Worm (Caenorhabditis elegans): Measurements from ENCODE around the gene ttr-2.

ttr-2 gene

ce11 chrIII:9927378-9927777, at the start of gene ttr-2:
TSS of gene ttr-2 (plus strand) at chrIII:9927769.
- TF ChIP-seq alr-1 (tag; optimal IDR thresholded peaks at IDR 0.05) (no peak), blmp-1 (tag; optimal IDR thresholded peaks at IDR 0.05; ENCODE audit: insufficient read depth) (no peak), lin-39 (tag; optimal IDR thresholded peaks at IDR 0.05) (no peak), crh-2 (tag; optimal IDR thresholded peaks at IDR 0.05) (peak; percentile 27), ceh-16 (tag; optimal IDR thresholded peaks at IDR 0.05) (no peak), nhr-25 (tag; optimal IDR thresholded peaks at IDR 0.05) (peak; percentile 67), ZK546.5 (tag; optimal IDR thresholded peaks at IDR 0.05) (no peak), fos-1 (tag; optimal IDR thresholded peaks at IDR 0.05) (peak; percentile 54)

ce11 chrIII:9878828-9879227, 48.7 kb upstream of the ttr-2 start, which contains the start of gene ZK757.2:
TSS of gene ZK757.2 (minus strand) at chrIII:9878928.
- TF ChIP-seq nhr-10 (tag; optimal IDR thresholded peaks at IDR 0.05) = no peak
- TF ChIP-seq nhr-77 (tag; optimal IDR thresholded peaks at IDR 0.05) = no peak
- TF ChIP-seq mbf-1 (tag; optimal IDR thresholded peaks at IDR 0.05) = no peak
- no peak for TF ChIP-seq gmeb-1 (tag; optimal IDR thresholded peaks at IDR 0.05)
- TF ChIP-seq blmp-1 (tag; optimal IDR thresholded peaks at IDR 0.05; ENCODE audit: insufficient read depth) = no peak
- no peak for TF ChIP-seq Y55F3AM.14 (GFP tag; optimal IDR thresholded peaks at IDR 0.05)
- no peak for TF ChIP-seq sma-3 (GFP tag; optimal IDR thresholded peaks at IDR 0.05)
- no peak for TF ChIP-seq peb-1 (tag; optimal IDR thresholded peaks at IDR 0.05)
- no peak for TF ChIP-seq sem-4 (tag; optimal IDR thresholded peaks at IDR 0.05)
- TF ChIP-seq nhr-11 (tag; optimal IDR thresholded peaks at IDR 0.05) = no peak
- no peak for TF ChIP-seq unc-39 (tag; optimal IDR thresholded peaks at IDR 0.05)

DNA sequence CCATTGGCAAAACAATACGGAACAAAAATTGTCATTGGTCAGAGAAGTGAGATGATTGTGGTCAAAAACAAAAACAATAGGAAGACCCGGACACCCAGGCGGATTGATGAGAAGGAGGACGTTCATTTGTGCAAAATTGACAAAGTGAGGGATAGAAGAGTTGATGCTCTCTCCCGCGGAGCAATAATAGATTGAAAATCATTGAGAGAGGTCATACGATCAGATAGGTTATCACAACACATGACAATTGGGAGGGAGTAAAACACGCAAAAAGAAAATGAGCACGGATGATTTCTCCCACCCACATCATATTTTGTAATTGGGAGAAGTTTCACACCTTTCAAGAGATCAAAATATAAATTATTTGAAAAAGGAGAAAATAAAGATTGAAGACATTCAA, 42.0 kb upstream of the ttr-2 start:
- TF ChIP-seq C34F6.9 (tag; optimal IDR thresholded peaks at IDR 0.05) (peak; percentile 35), F13H6.1 (tag; optimal IDR thresholded peaks at IDR 0.05) (peak; percentile 45), nhr-129 (tag; optimal IDR thresholded peaks at IDR 0.05) (peak; percentile 52), egl-27 (tag; optimal IDR thresholded peaks at IDR 0.05) (no peak)

DNA sequence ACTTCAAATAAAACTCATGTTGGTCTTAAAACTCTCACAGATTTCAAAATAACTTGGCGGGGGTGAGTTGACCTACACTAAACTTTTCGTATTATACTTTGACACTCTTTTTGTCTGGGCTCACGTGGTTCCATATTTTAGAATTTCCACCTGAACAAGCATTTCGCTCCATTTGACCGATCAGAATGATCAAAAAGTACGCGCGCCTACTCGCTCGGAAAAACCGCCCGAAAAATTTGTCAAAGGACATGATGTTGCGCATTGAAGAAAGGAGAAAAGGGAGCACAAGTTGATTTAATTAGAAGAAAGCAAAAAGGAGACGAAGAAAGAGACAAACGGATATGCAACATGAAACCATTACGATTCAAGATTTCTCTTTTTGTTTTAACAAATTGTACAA, 41.2 kb upstream of the ttr-2 start:
- no peak for TF ChIP-seq nhr-77 (tag; optimal IDR thresholded peaks at IDR 0.05)
- peak; percentile 1 for TF ChIP-seq C34F6.9 (tag; optimal IDR thresholded peaks at IDR 0.05)
- no peak for TF ChIP-seq Y55F3AM.14 (GFP tag; optimal IDR thresholded peaks at IDR 0.05)
- no peak for TF ChIP-seq lin-39 (tag; optimal IDR thresholded peaks at IDR 0.05)

DNA sequence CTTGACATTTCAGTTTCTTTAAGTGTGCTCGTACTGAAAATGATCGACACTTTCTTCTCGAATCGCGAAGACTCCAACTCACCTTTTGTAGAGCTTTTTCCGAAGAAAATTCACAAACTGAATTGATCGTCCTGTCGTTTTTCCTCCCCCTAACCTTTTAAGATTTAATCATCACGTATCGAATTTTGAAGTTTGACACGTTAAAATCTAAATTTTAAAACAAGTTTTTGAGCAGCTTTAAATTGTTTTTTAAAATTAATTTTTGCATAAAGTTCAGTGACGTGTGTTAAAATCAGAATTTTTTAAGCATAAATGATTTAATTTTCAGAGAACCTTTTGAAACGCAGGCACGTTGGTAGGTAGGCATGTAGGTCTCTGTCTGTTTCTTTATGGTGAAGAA, 36.2 kb upstream of the ttr-2 start, which contains the start of gene alg-4:
TSS of gene alg-4 (minus strand) at position 101 of the 400 bp plus-strand sequence.
- no peak for TF ChIP-seq fos-1 (tag; optimal IDR thresholded peaks at IDR 0.05)
- TF ChIP-seq mab-5 (tag; optimal IDR thresholded peaks at IDR 0.05) = no peak
- no peak for TF ChIP-seq nhr-129 (tag; optimal IDR thresholded peaks at IDR 0.05)
- TF ChIP-seq ama-1 (optimal IDR thresholded peaks at IDR 0.05) = no peak
- TF ChIP-seq ztf-11 (tag; optimal IDR thresholded peaks at IDR 0.05) = no peak
- no peak for TF ChIP-seq F13H6.1 (tag; optimal IDR thresholded peaks at IDR 0.05)
- TF ChIP-seq nhr-237 (tag; optimal IDR thresholded peaks at IDR 0.05) = no peak
- TF ChIP-seq lin-11 (tag; optimal IDR thresholded peaks at IDR 0.05) = no peak
- no peak for TF ChIP-seq ZK546.5 (tag; optimal IDR thresholded peaks at IDR 0.05)
- no peak for TF ChIP-seq egl-27 (tag; optimal IDR thresholded peaks at IDR 0.05)

DNA sequence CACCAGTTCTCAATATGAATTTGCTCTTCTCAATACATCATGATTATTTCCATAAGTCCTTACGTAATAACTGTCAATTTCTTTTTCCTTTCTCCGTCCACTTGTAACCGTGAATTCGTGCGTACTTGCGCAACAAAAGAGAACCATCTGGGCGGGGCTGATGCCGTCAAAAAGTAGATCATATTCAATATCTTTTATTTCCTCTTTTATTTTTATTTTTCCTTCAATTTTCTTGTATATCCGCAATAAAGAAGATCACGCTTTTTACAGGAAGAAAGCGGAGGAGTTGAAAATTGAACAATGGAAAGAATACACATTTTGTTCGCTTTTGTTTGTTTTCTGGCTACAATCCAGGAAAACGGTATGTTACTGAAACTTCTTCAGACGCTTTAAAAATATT, 34.7 kb upstream of the ttr-2 start, which contains the start of gene mam-7:
TSS of gene mam-7 (plus strand) at position 301 of the 400 bp plus-strand sequence.
- TF ChIP-seq nhr-12 (tag; optimal IDR thresholded peaks at IDR 0.05) = no peak
- no peak for TF ChIP-seq aly-2 (tag; optimal IDR thresholded peaks at IDR 0.05)
- no peak for TF ChIP-seq nhr-25 (tag; optimal IDR thresholded peaks at IDR 0.05)
- TF ChIP-seq nhr-6 (tag; optimal IDR thresholded peaks at IDR 0.05) = no peak
- no peak for TF ChIP-seq nhr-11 (tag; optimal IDR thresholded peaks at IDR 0.05)
- no peak for TF ChIP-seq unc-62 (GFP tag; optimal IDR thresholded peaks at IDR 0.05)
- no peak for TF ChIP-seq nhr-10 (tag; optimal IDR thresholded peaks at IDR 0.05)
- no peak for TF ChIP-seq sem-4 (tag; optimal IDR thresholded peaks at IDR 0.05)
- TF ChIP-seq blmp-1 (tag; optimal IDR thresholded peaks at IDR 0.05; ENCODE audit: insufficient read depth) = no peak
- no peak for TF ChIP-seq alr-1 (tag; optimal IDR thresholded peaks at IDR 0.05)
- TF ChIP-seq ceh-82 (tag; optimal IDR thresholded peaks at IDR 0.05) = no peak
- TF ChIP-seq unc-55 (GFP tag; optimal IDR thresholded peaks at IDR 0.05) = no peak
- no peak for TF ChIP-seq elt-1 (tag; optimal IDR thresholded peaks at IDR 0.05)
- TF ChIP-seq R02D3.7 (tag; optimal IDR thresholded peaks at IDR 0.05) = no peak
- no peak for TF ChIP-seq crh-2 (tag; optimal IDR thresholded peaks at IDR 0.05)
- TF ChIP-seq C34F6.9 (tag; optimal IDR thresholded peaks at IDR 0.05) = no peak
- no peak for TF ChIP-seq nhr-21 (tag; optimal IDR thresholded peaks at IDR 0.05)
- TF ChIP-seq nhr-237 (tag; optimal IDR thresholded peaks at IDR 0.05) = no peak

Data from whole organism, L2 larva.